Fruit fly (Drosophila melanogaster) whole organism, embryonic: ENCODE results near the gene CG7362.

Experiments
- ATbp ChIP-seq: fragments of 200-800 bp; sonication (Bioruptor generic); optimal IDR thresholded peaks from 2 replicates; lab custom pipeline; 2017; ENCODE audit warnings: missing biosample characterization, mild to moderate bottlenecking, missing genetic modification characterization, missing genetic modification reagents
- Atf6 ChIP-seq: fragments of 200-800 bp; sonication (Bioruptor generic); IDR thresholded peaks from 2 replicates; pipeline ENCODE4 v1.3.6; 2022; ENCODE audit warnings: missing biosample characterization, missing genetic modification characterization
- CG12659 ChIP-seq: fragments of 200-800 bp; sonication (Bioruptor generic); optimal IDR thresholded peaks from 3 replicates; lab custom pipeline; 2017; ENCODE audit warnings: mild to moderate bottlenecking, missing biosample characterization, missing genetic modification reagents, missing genetic modification characterization
- CG13296 ChIP-seq: fragments of 200-800 bp; sonication (Bioruptor generic); optimal IDR thresholded peaks from 3 replicates; lab custom pipeline; 2018; ENCODE audit warnings: missing biosample characterization, mild to moderate bottlenecking, missing genetic modification characterization
- CG15011 ChIP-seq: fragments of 200-800 bp; sonication (Bioruptor generic); optimal IDR thresholded peaks from 3 replicates; lab custom pipeline; 2018; ENCODE audit warnings: missing biosample characterization, mild to moderate bottlenecking, missing genetic modification characterization
- CG15269 ChIP-seq: fragments of 200-800 bp; sonication (Bioruptor generic); optimal IDR thresholded peaks from 2 replicates; lab custom pipeline; 2018; ENCODE audit warnings: missing biosample characterization, mild to moderate bottlenecking, missing genetic modification characterization, moderate library complexity
- CG17568 ChIP-seq: fragments of 200-800 bp; sonication (Bioruptor generic); optimal IDR thresholded peaks from 2 replicates; lab custom pipeline; 2018; ENCODE audit warnings: missing biosample characterization, mild to moderate bottlenecking, missing genetic modification characterization, moderate library complexity
- CG18619 ChIP-seq: fragments of 200-800 bp; sonication (Bioruptor generic); optimal IDR thresholded peaks from 3 replicates; lab custom pipeline; 2017; ENCODE audit warnings: missing biosample characterization, mild to moderate bottlenecking, missing genetic modification characterization
- CG33557 ChIP-seq: fragments of 200-800 bp; sonication (Bioruptor generic); optimal IDR thresholded peaks from 2 replicates; lab custom pipeline; 2019; ENCODE audit warnings: missing biosample characterization, mild to moderate bottlenecking, missing genetic modification characterization, moderate library complexity
- CG3838 ChIP-seq: fragments of 200-800 bp; sonication (Bioruptor generic); optimal IDR thresholded peaks from 3 replicates; lab custom pipeline; 2016; ENCODE audit warnings: missing biosample characterization, missing genetic modification characterization
- CG4404 ChIP-seq: fragments of 200-800 bp; sonication (Bioruptor generic); IDR thresholded peaks from 2 replicates; pipeline ENCODE4 v1.3.6; 2022; ENCODE audit warnings: missing biosample characterization, missing genetic modification characterization
- CG4424 ChIP-seq: fragments of 200-800 bp; sonication (Bioruptor generic); optimal IDR thresholded peaks from 3 replicates; lab custom pipeline; 2016; ENCODE audit warnings: missing biosample characterization, missing genetic modification characterization
- CG6791 ChIP-seq: fragments of 200-800 bp; sonication (Bioruptor generic); IDR thresholded peaks from 3 replicates; pipeline ENCODE4 v1.3.6; 2022; ENCODE audit warnings: missing biosample characterization, missing genetic modification characterization; ENCODE audit not compliant: partially characterized antibody
- CG7745 ChIP-seq: fragments of 200-800 bp; sonication (Bioruptor generic); optimal IDR thresholded peaks from 2 replicates; lab custom pipeline; 2018; ENCODE audit warnings: missing biosample characterization, mild to moderate bottlenecking, missing genetic modification characterization, moderate library complexity
- CG7928 ChIP-seq: fragments of 200-800 bp; sonication (Bioruptor generic); optimal IDR thresholded peaks from 2 replicates; lab custom pipeline; 2017; ENCODE audit warnings: missing biosample characterization, mild to moderate bottlenecking, missing genetic modification characterization
- CG7963 ChIP-seq: fragments of 200-800 bp; sonication (Bioruptor generic); IDR thresholded peaks from 3 replicates; pipeline ENCODE4 v1.3.6; 2022; ENCODE audit warnings: missing biosample characterization, missing genetic modification characterization; ENCODE audit not compliant: partially characterized antibody
- CG8089 ChIP-seq: fragments of 200-800 bp; sonication (Bioruptor generic); optimal IDR thresholded peaks from 3 replicates; lab custom pipeline; 2016; ENCODE audit warnings: missing biosample characterization, missing genetic modification characterization
- CG8359 ChIP-seq: fragments of 200-800 bp; sonication (Bioruptor generic); optimal IDR thresholded peaks from 2 replicates; lab custom pipeline; 2017; ENCODE audit warnings: missing biosample characterization, mild to moderate bottlenecking, missing genetic modification characterization, borderline replicate concordance
- Dbx ChIP-seq: fragments of 200-800 bp; sonication (Bioruptor generic); IDR thresholded peaks from 3 replicates; pipeline ENCODE4 v1.3.6; 2022; ENCODE audit warnings: missing biosample characterization, missing genetic modification characterization
- Deaf1 ChIP-seq: fragments of 200-800 bp; optimal IDR thresholded peaks from 3 replicates; lab custom pipeline; 2019; ENCODE audit warnings: missing biosample characterization, mild to moderate bottlenecking, missing genetic modification characterization, moderate library complexity
- HmgZ ChIP-seq: fragments of 200-800 bp; sonication (Bioruptor generic); optimal IDR thresholded peaks from 2 replicates; lab custom pipeline; 2018; ENCODE audit warnings: missing biosample characterization, mild to moderate bottlenecking, missing genetic modification characterization
- Hr51 ChIP-seq, 2 experiments: fragments of 200-800 bp; sonication (Bioruptor generic); optimal IDR thresholded peaks; 2 replicates in 1 of 2; 3 replicates in 1 of 2; lab custom pipeline; 2016 to 2018; ENCODE audit warnings: missing biosample characterization in 2 of 2, missing genetic modification characterization in 2 of 2, mild to moderate bottlenecking in 1 of 2, moderate library complexity in 1 of 2
- Lim3 ChIP-seq: fragments of 200-800 bp; sonication (Bioruptor generic); IDR thresholded peaks from 2 replicates; pipeline ENCODE4 v1.3.6; 2022; ENCODE audit warnings: missing biosample characterization, missing genetic modification characterization
- MTF-1 ChIP-seq: fragments of 200-800 bp; sonication (Bioruptor generic); optimal IDR thresholded peaks from 2 replicates; lab custom pipeline; 2018; ENCODE audit warnings: missing biosample characterization, mild to moderate bottlenecking, missing genetic modification characterization, borderline replicate concordance
- Opbp ChIP-seq: fragments of 200-800 bp; sonication (Bioruptor generic); IDR thresholded peaks from 3 replicates; pipeline ENCODE4 v1.3.6; 2022; ENCODE audit warnings: missing biosample characterization, missing genetic modification characterization; ENCODE audit not compliant: partially characterized antibody
- Optix ChIP-seq: fragments of 200-800 bp; sonication (Bioruptor generic); IDR thresholded peaks from 3 replicates; pipeline ENCODE4 v1.3.6; 2022; ENCODE audit warnings: missing biosample characterization, missing genetic modification characterization
- Scr ChIP-seq: fragments of 200-800 bp; sonication (Bioruptor generic); IDR thresholded peaks from 2 replicates; pipeline ENCODE4 v1.3.6; 2022; ENCODE audit warnings: missing biosample characterization, missing genetic modification characterization; ENCODE audit not compliant: partially characterized antibody
- YL-1 ChIP-seq: fragments of 200-800 bp; sonication (Bioruptor generic); optimal IDR thresholded peaks from 3 replicates; lab custom pipeline; 2017; ENCODE audit warnings: missing biosample characterization, mild to moderate bottlenecking, missing genetic modification characterization
- ab ChIP-seq: fragments of 200-800 bp; sonication (Bioruptor generic); optimal IDR thresholded peaks from 2 replicates; lab custom pipeline; 2016; ENCODE audit warnings: missing biosample characterization, missing genetic modification characterization
- ara ChIP-seq: fragments of 200-800 bp; sonication (Bioruptor generic); IDR thresholded peaks from 2 replicates; pipeline ENCODE4 v1.3.6; 2022; ENCODE audit warnings: missing biosample characterization, missing genetic modification characterization
- btn ChIP-seq: fragments of 200-800 bp; sonication (Bioruptor generic); optimal IDR thresholded peaks from 2 replicates; lab custom pipeline; 2016; ENCODE audit warnings: missing biosample characterization, missing genetic modification characterization
- danr ChIP-seq: fragments of 200-800 bp; sonication (Bioruptor generic); IDR thresholded peaks from 2 replicates; pipeline ENCODE4 v1.3.6; 2022; ENCODE audit warnings: missing biosample characterization, missing genetic modification characterization
- eve ChIP-seq, 2 experiments: fragments of >200 bp; optimal IDR thresholded peaks; 2 replicates each; lab custom pipeline; 2017; ENCODE audit warnings: missing biosample characterization in 2 of 2, missing genetic modification characterization in 2 of 2
- ftz-f1 ChIP-seq: fragments of 200-800 bp; sonication (Bioruptor generic); optimal IDR thresholded peaks from 2 replicates; lab custom pipeline; 2016; ENCODE audit warnings: missing biosample characterization, missing genetic modification characterization
- gsb-n ChIP-seq: fragments of 200-800 bp; sonication (Bioruptor generic); optimal IDR thresholded peaks from 3 replicates; lab custom pipeline; 2018; ENCODE audit warnings: missing biosample characterization, mild to moderate bottlenecking, missing genetic modification characterization
- jing ChIP-seq: fragments of 200-800 bp; sonication (Bioruptor generic); optimal IDR thresholded peaks from 2 replicates; lab custom pipeline; 2018; ENCODE audit warnings: missing biosample characterization, mild to moderate bottlenecking, missing genetic modification characterization
- jumu ChIP-seq: fragments of 200-800 bp; sonication (Bioruptor generic); optimal IDR thresholded peaks from 3 replicates; lab custom pipeline; 2016; ENCODE audit warnings: missing biosample characterization, missing genetic modification characterization
- klu ChIP-seq: fragments of 200-800 bp; sonication (Bioruptor generic); IDR thresholded peaks from 2 replicates; pipeline ENCODE4 v1.3.6; 2022; ENCODE audit warnings: missing biosample characterization, missing genetic modification characterization
- knrl ChIP-seq: fragments of 200-800 bp; sonication (Bioruptor generic); IDR thresholded peaks from 3 replicates; pipeline ENCODE4 v1.3.6; 2022; ENCODE audit warnings: missing biosample characterization, missing genetic modification characterization; ENCODE audit not compliant: partially characterized antibody
- mld ChIP-seq: fragments of 200-800 bp; sonication (Bioruptor generic); IDR thresholded peaks from 3 replicates; pipeline ENCODE4 v1.3.6; 2022; ENCODE audit warnings: missing biosample characterization, missing genetic modification characterization; ENCODE audit not compliant: partially characterized antibody
- nerfin-2 ChIP-seq: fragments of 200-800 bp; sonication (Bioruptor generic); IDR thresholded peaks from 2 replicates; pipeline ENCODE4 v1.3.6; 2022; ENCODE audit warnings: missing biosample characterization, missing genetic modification characterization; ENCODE audit not compliant: partially characterized antibody
- ranshi ChIP-seq: fragments of 200-800 bp; sonication (Bioruptor generic); IDR thresholded peaks from 2 replicates; pipeline ENCODE4 v1.3.6; 2022; ENCODE audit warnings: missing biosample characterization, missing genetic modification characterization
- schlank ChIP-seq: fragments of 200-800 bp; sonication (Bioruptor generic); optimal IDR thresholded peaks from 2 replicates; lab custom pipeline; 2018; ENCODE audit warnings: missing biosample characterization, mild to moderate bottlenecking, missing genetic modification characterization
- seq ChIP-seq: fragments of 200-800 bp; sonication (Bioruptor generic); IDR thresholded peaks from 2 replicates; pipeline ENCODE4 v1.3.6; 2022; ENCODE audit warnings: missing biosample characterization, missing genetic modification characterization
- sqz ChIP-seq: fragments of 200-800 bp; sonication (Bioruptor generic); optimal IDR thresholded peaks from 3 replicates; lab custom pipeline; 2018; ENCODE audit warnings: missing biosample characterization, mild to moderate bottlenecking, missing genetic modification characterization
- sug ChIP-seq: fragments of 200-800 bp; optimal IDR thresholded peaks from 2 replicates; lab custom pipeline; 2019; ENCODE audit warnings: missing biosample characterization, mild to moderate bottlenecking, missing genetic modification characterization, moderate library complexity
- tio ChIP-seq: fragments of 200-800 bp; sonication (Bioruptor generic); optimal IDR thresholded peaks from 2 replicates; lab custom pipeline; 2017; ENCODE audit warnings: missing biosample characterization, missing genetic modification characterization, inconsistent platforms
- wdn ChIP-seq: fragments of 200-800 bp; sonication (Bioruptor generic); IDR thresholded peaks from 2 replicates; pipeline ENCODE4 v1.3.6; 2022; ENCODE audit warnings: missing biosample characterization, missing genetic modification characterization

CG7362 gene

DNA sequence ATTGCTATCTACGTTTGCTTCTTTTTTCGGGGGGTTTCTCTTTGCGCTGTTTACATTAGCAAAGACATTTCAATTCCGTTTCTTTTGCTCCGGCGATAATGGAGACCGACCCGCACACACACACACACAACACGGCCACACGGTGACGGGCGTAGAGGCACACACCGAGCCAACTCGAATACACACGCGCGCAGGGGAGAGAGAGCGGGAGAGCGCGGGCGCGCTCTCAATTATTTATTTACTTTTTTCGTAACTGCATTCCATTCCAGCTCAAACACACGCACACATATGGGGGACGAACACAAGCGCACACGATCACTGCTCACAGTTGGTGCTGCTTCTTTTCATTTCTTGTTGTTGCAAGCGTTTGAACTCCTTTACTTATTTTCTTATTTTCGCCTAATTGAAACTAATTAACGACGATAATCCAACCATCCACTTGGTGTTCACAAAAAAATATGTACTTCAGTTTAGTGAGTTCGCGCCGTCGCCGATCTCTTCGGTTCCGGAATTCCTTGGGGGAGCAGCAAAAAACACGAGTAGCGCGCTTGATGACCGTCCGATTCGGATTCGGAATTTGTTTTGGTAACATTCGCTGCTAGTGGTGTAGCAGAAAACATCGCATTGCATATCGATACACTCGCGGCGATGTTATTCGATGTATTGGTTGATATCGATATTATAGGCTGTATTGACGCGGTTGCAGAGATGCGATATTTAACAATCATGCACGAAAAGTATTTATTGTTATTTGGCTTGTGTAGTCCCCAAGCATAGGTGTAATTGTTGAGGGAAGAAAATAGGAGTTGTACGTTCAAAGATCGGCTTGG lies 30.4 kb downstream of the CG7362 start, which contains the start of gene kibra (continued):
- TF ChIP-seq CG4404 (no peak), CG4424 (peak; percentile 80), CG6791 (GFP tag; lab: Robert Waterston, UW) (no peak), CG7963 (GFP tag; lab: Robert Waterston, UW) (no peak), YL-1 (GFP tag; lab: Kevin White, UChicago) (peak; percentile 53), ATbp (peak; percentile 17), Scr (GFP tag; lab: Robert Waterston, UW) (no peak), ab (GFP tag; lab: Kevin White, UChicago) (no peak), Opbp (no peak), CG8089 (peak; percentile 53), Deaf1 (tag; lab: Kevin White, UChicago) (peak; percentile 88), tio (peak; percentile 8), jumu (GFP tag; lab: Kevin White, UChicago) (peak; percentile 87), ranshi (GFP tag; lab: Robert Waterston, UW) (no peak), CG7745 (tag; lab: Kevin White, UChicago) (no peak), btn (peak; percentile 23), Atf6 (GFP tag; lab: Robert Waterston, UW) (no peak), gsb-n (tag; lab: Kevin White, UChicago) (peak; percentile 25), klu (GFP tag; lab: Robert Waterston, UW) (no peak), Optix (GFP tag; lab: Robert Waterston, UW) (no peak), CG7928 (GFP tag; lab: Kevin White, UChicago) (peak; percentile 28), CG8359 (GFP tag; lab: Kevin White, UChicago) (no peak), sqz (GFP tag; lab: Kevin White, UChicago) (peak; percentile 48), ftz-f1 (peak; percentile 47), Hr51 (GFP tag; optimal IDR thresholded peaks at IDR 0.05; lab: Kevin White, UChicago) (peak; percentile 33 to 59), CG13296 (GFP tag; lab: Kevin White, UChicago) (peak; percentile 42), Dbx (GFP tag; lab: Robert Waterston, UW) (no peak), danr (GFP tag; lab: Robert Waterston, UW) (no peak), CG18619 (GFP tag; lab: Kevin White, UChicago) (peak; percentile 43), schlank (no peak), CG12659 (peak; percentile 79), CG15011 (GFP tag; lab: Kevin White, UChicago) (no peak), HmgZ (tag; lab: Kevin White, UChicago) (peak; percentile 76), CG17568 (GFP tag; lab: Kevin White, UChicago) (no peak), mld (GFP tag; lab: Robert Waterston, UW) (no peak), wdn (GFP tag; lab: Robert Waterston, UW) (no peak), knrl (no peak), CG33557 (GFP tag; lab: Kevin White, UChicago) (peak; percentile 36), nerfin-2 (GFP tag; lab: Robert Waterston, UW) (no peak), Lim3 (GFP tag; lab: Robert Waterston, UW) (no peak), jing (GFP tag; lab: Kevin White, UChicago) (no peak), seq (GFP tag; lab: Robert Waterston, UW) (no peak), eve (GFP tag; optimal IDR thresholded peaks at IDR 0.05; lab: Kevin White, UChicago) (peak in 1 of 2 experiments; percentile 92), CG3838 (GFP tag; lab: Kevin White, UChicago) (no peak), CG15269 (tag; lab: Kevin White, UChicago) (peak; percentile 61), MTF-1 (GFP tag; lab: Kevin White, UChicago) (peak; percentile 28), ara (GFP tag; lab: Robert Waterston, UW) (no peak), sug (tag; lab: Kevin White, UChicago) (peak; percentile 54)
